Fruit fly (Drosophila melanogaster): ENCODE measurements around the gene CG33493.

Gene CG33493

dm6 chr3L:10667341-10667740, 25.6 kb downstream of the CG33493 start (continued):
- TF ChIP-seq pnt (GFP tag; optimal IDR thresholded peaks at IDR 0.05) (no peak), chm (GFP tag; IDR thresholded peaks at IDR 0.05) (peak; percentile 39; the same call in 1 of the 2 replicates), CG4360 (GFP tag; IDR thresholded peaks at IDR 0.05) (peak; percentile 35; the same call in 1 of the 2 replicates), lola (GFP tag; optimal IDR thresholded peaks at IDR 0.05) (no peak), ase (GFP tag; IDR thresholded peaks at IDR 0.05) (no peak), CG9215 (GFP tag; IDR thresholded peaks at IDR 0.05) (no peak), HmgD (GFP tag; optimal IDR thresholded peaks at IDR 0.05) (no peak), CG7556 (GFP tag; optimal IDR thresholded peaks at IDR 0.05) (no peak)

DNA sequence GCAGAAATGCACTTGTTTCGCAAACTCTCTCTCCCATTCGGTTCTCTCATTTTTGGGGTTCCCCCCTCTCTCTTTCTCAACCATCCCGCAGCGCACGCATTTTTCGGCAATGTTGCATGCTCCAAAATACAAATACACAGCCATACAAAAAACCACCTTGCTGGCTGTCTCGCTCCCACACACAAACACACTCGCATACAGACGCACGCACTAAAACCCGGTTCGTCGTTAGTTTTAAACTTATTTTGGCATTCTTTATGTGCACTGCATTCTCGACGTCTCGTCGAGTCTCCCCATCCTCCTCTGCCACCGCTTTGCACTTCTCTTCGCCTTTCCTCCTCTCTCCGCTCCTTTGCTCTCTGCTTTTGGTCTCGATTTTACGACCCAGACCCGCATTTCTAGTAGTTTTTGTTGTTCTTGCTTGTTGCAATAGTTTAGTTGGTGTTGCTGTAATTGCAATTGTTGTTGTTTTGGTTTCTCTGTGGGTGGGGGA, 26.4 kb downstream of the CG33493 start:
- TF ChIP-seq pzg (GFP tag; optimal IDR thresholded peaks at IDR 0.05), result no peak
- TF ChIP-seq CG10959 (GFP tag; IDR thresholded peaks at IDR 0.05), result no peak
- peak; percentile 25 for TF ChIP-seq CG1832 (GFP tag; optimal IDR thresholded peaks at IDR 0.05)
- TF ChIP-seq Sry-β (GFP tag; optimal IDR thresholded peaks at IDR 0.05), result no peak
- TF ChIP-seq Ets65A (GFP tag), result peak; percentile 20
- peak; percentile 12 for TF ChIP-seq CG15479 (GFP tag; optimal IDR thresholded peaks at IDR 0.05)
- TF ChIP-seq CG11398 (GFP tag; optimal IDR thresholded peaks at IDR 0.05), result peak; percentile 0
- peak; percentile 15 for TF ChIP-seq cad (GFP tag; optimal IDR thresholded peaks at IDR 0.05)
- TF ChIP-seq Trl (optimal IDR thresholded peaks at IDR 0.05), result peak; percentile 4 to 16
- TF ChIP-seq Trl (GFP tag; optimal IDR thresholded peaks at IDR 0.05), result no peak
- no peak for TF ChIP-seq CG18619 (GFP tag; optimal IDR thresholded peaks at IDR 0.05)
- peak; percentile 43 for TF ChIP-seq cg (GFP tag; optimal IDR thresholded peaks at IDR 0.05)
- no peak for TF ChIP-seq CG12299 (tag; optimal IDR thresholded peaks at IDR 0.05)
- TF ChIP-seq CG6175 (GFP tag; IDR thresholded peaks at IDR 0.05), result peak; percentile 37; the same call in 1 of the 3 replicates
- TF ChIP-seq chinmo (GFP tag; IDR thresholded peaks at IDR 0.05; ENCODE audit: partially characterized antibody), result 0 out of 4 replicates have a peak, but pooled peaks have one; percentile 14
- peak; percentile 57 for TF ChIP-seq CG5245 (GFP tag; optimal IDR thresholded peaks at IDR 0.05)
- TF ChIP-seq fd96Cb (tag; optimal IDR thresholded peaks at IDR 0.05), result no peak
- no peak for TF ChIP-seq Blimp-1 (GFP tag; optimal IDR thresholded peaks at IDR 0.05)
- TF ChIP-seq crol (GFP tag; IDR thresholded peaks at IDR 0.05), result peak; percentile 81
- TF ChIP-seq CG15514 (GFP tag; optimal IDR thresholded peaks at IDR 0.05), result peak; percentile 33
- TF ChIP-seq HLH54F (GFP tag; optimal IDR thresholded peaks at IDR 0.05), result no peak
- no peak for TF ChIP-seq CG17328 (GFP tag; IDR thresholded peaks at IDR 0.05)
- TF ChIP-seq NfI (GFP tag; optimal IDR thresholded peaks at IDR 0.05), result no peak
- TF ChIP-seq sens (GFP tag), result peak; percentile 46
- TF ChIP-seq CG6791 (GFP tag; IDR thresholded peaks at IDR 0.05; ENCODE audit: partially characterized antibody), result peak; percentile 68; the same call in 2 of the 3 replicates
- peak; percentile 45 for TF ChIP-seq psq (GFP tag; optimal IDR thresholded peaks at IDR 0.05)
- peak; percentile 70 for TF ChIP-seq kah (GFP tag; optimal IDR thresholded peaks at IDR 0.05)
- peak; percentile 76 for TF ChIP-seq CG4360 (GFP tag; IDR thresholded peaks at IDR 0.05)
- TF ChIP-seq otp (GFP tag; IDR thresholded peaks at IDR 0.05), result peak; percentile 42; the same call in 1 of the 3 replicates
- TF ChIP-seq pros (GFP tag; optimal IDR thresholded peaks at IDR 0.05), result peak; percentile 15
- peak; percentile 95 for TF ChIP-seq gcm (GFP tag; optimal IDR thresholded peaks at IDR 0.05)

Measured in whole organism, embryonic.